Worm (Caenorhabditis elegans): ENCODE data around the gene B0250.8.

Gene B0250.8

DNA sequence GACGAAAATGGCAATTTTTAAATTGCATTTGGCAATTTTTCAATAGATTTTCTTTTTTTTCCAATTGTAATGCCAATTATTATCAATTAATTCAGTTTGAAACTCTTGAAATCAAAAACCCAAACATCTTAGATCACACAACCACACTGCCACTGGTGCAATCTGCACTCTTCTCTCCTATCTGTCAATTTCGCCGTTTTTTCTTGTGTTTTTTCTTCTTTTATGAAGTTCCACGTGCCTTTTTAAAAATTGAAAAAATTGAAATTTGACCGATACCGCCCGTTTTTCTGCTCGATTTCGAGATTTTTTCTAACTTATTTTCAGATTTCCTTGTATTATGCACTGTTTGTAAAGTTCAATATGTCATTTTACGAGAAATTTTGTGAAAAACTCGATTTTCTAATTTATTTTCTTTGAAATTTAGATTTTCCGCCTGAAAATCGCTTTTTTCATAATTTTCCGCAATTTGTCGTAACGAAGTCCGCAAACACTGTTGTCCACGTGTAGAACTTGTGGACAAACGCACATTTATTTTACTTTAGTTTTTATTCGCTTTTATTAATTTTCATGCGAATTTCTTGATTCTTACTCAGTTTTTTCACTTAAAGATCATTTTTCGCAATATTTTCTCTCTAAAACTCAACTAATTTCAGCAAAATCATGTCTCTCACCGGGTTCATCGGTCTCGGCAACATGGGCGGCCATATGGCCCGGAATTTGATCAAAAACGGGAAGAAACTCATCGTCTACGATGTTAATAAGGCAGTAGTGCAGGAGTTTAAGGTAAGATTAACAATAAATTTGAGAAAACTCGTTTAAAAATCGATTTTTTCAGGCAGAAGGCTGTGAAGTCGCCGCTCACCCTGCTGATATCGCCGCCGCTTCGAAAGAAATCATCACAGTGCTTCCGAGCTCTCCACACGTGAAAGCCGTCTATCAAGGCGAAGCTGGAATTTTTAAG, 23.3 kb upstream of the B0250.8 start, which contains the start of gene B0250.5 (continued):
- TF ChIP-seq lin-14 (GFP tag; optimal IDR thresholded peaks at IDR 0.05) (no peak), snpc-4 (tag; optimal IDR thresholded peaks at IDR 0.05) (peak; percentile 40), irx-1 (tag; optimal IDR thresholded peaks at IDR 0.05) (peak; percentile 62), pqm-1 (tag; optimal IDR thresholded peaks at IDR 0.05) (no peak), hpl-2 (GFP tag; optimal IDR thresholded peaks at IDR 0.05) (peak; percentile 10), elt-3 (tag; optimal IDR thresholded peaks at IDR 0.05) (peak in 1 of 6 experiments; percentile 18), snu-23 (GFP tag; optimal IDR thresholded peaks at IDR 0.05) (peak; percentile 69), unc-86 (tag; optimal IDR thresholded peaks at IDR 0.05) (peak; percentile 25), aly-2 (tag; optimal IDR thresholded peaks at IDR 0.05) (no peak), nhr-47 (tag; optimal IDR thresholded peaks at IDR 0.05) (peak; percentile 80), alr-1 (tag; optimal IDR thresholded peaks at IDR 0.05; ENCODE audit: borderline replicate concordance) (no peak), nhr-77 (tag; optimal IDR thresholded peaks at IDR 0.05) (no peak), ztf-4 (tag; optimal IDR thresholded peaks at IDR 0.05) (no peak), lin-39 (tag; optimal IDR thresholded peaks at IDR 0.05) (peak; percentile 31), fkh-4 (tag; optimal IDR thresholded peaks at IDR 0.05; ENCODE audit: borderline replicate concordance) (no peak), unc-30 (tag; optimal IDR thresholded peaks at IDR 0.05) (no peak), C16A3.4 (tag; optimal IDR thresholded peaks at IDR 0.05) (no peak), dsc-1 (tag; optimal IDR thresholded peaks at IDR 0.05) (peak; percentile 42), ets-5 (GFP tag; IDR thresholded peaks at IDR 0.05) (no peak), nhr-19 (GFP tag; conservative IDR thresholded peaks at IDR 0.05) (peak; percentile 32; the same call in 1 of the 2 replicates), fkh-10 (GFP tag; optimal IDR thresholded peaks at IDR 0.05) (no peak), nhr-85 (tag) (peak; percentile 74), tbx-2 (tag; optimal IDR thresholded peaks at IDR 0.05) (peak; percentile 27), egl-13 (tag; optimal IDR thresholded peaks at IDR 0.05) (no peak), skn-1 (tag; optimal IDR thresholded peaks at IDR 0.05) (no peak), lsy-2 (tag; optimal IDR thresholded peaks at IDR 0.05) (peak; percentile 60 to 70), egl-27 (tag; optimal IDR thresholded peaks at IDR 0.05) (no peak), ceh-88 (GFP tag; IDR thresholded peaks at IDR 0.05) (no peak), vab-15 (tag; optimal IDR thresholded peaks at IDR 0.05) (no peak), nhr-11 (tag; optimal IDR thresholded peaks at IDR 0.05) (no peak), tlp-1 (tag; optimal IDR thresholded peaks at IDR 0.05) (no peak), fos-1 (tag; optimal IDR thresholded peaks at IDR 0.05) (no peak), zip-4 (GFP tag; optimal IDR thresholded peaks at IDR 0.05) (no peak), sox-4 (tag; optimal IDR thresholded peaks at IDR 0.05) (no peak), mdl-1 (tag; optimal IDR thresholded peaks at IDR 0.05) (no peak), jun-1 (tag; optimal IDR thresholded peaks at IDR 0.05) (no peak), fkh-8 (tag; optimal IDR thresholded peaks at IDR 0.05) (peak; percentile 5), unc-62 (GFP tag; optimal IDR thresholded peaks at IDR 0.05) (no peak), lin-35 (GFP tag; optimal IDR thresholded peaks at IDR 0.05) (peak; percentile 28 to 80), nhr-90 (tag; optimal IDR thresholded peaks at IDR 0.05; ENCODE audit: poor library complexity) (no peak), swsn-7 (tag; optimal IDR thresholded peaks at IDR 0.05) (peak; percentile 68), ceh-90 (tag; optimal IDR thresholded peaks at IDR 0.05) (no peak), unc-98 (GFP tag; IDR thresholded peaks at IDR 0.05) (no peak), nhr-28 (tag; optimal IDR thresholded peaks at IDR 0.05) (no peak), ces-1 (GFP tag; optimal IDR thresholded peaks at IDR 0.05) (no peak)
